Worm (Caenorhabditis elegans) whole organism, dauer: ENCODE measurements around the gene C16C10.4.

ENCODE experiments used
- unc-62 ChIP-seq: sonication (generic microtip); optimal IDR thresholded peaks from 2 replicates; lab custom pipeline; 2017; ENCODE audit warnings: missing biosample characterization, missing genetic modification reagents, missing genetic modification characterization

C16C10.4 gene

ce11 chrIII:4196301-4196987 lies 25.3 kb downstream of the C16C10.4 start:
- TF ChIP-seq unc-62 (GFP tag; lab: Kevin White, UChicago) = no peak

ce11 chrIII:4196988-4197384 lies 25.9 kb downstream of the C16C10.4 start, which contains the start of gene asd-1:
asd-1 (plus strand) TSS chrIII:4197285.
- TF ChIP-seq unc-62 (GFP tag; lab: Kevin White, UChicago) = no peak

- no peak for TF ChIP-seq unc-62 (GFP tag; lab: Kevin White, UChicago)
Observed at ce11 chrIII:4204072-4204471, 32.9 kb downstream of the C16C10.4 start, which contains the start of the genes pelo-1 and R74.7. pelo-1 (minus strand) TSS chrIII:4204222. R74.7 (plus strand) TSS chrIII:4204429.

- TF ChIP-seq unc-62 (GFP tag; lab: Kevin White, UChicago) = no peak
Observed at ce11 chrIII:4204964-4205363, 33.8 kb downstream of the C16C10.4 start.

- TF ChIP-seq unc-62 (GFP tag; lab: Kevin White, UChicago) = no peak
Observed at ce11 chrIII:4205751-4206327, 34.7 kb downstream of the C16C10.4 start, which contains the start of gene R74.8. R74.8 (plus strand) TSS chrIII:4206277.

- TF ChIP-seq unc-62 (GFP tag; lab: Kevin White, UChicago) = no peak
Observed at ce11 chrIII:4208210-4208609, 37.1 kb downstream of the C16C10.4 start.

ce11 chrIII:4209188-4209587 lies 38.1 kb downstream of the C16C10.4 start, which contains the start of gene phlp-2:
phlp-2 (plus strand) TSS chrIII:4209488.
- no peak for TF ChIP-seq unc-62 (GFP tag; lab: Kevin White, UChicago)

ce11 chrIII:4210661-4211060 lies 39.5 kb downstream of the C16C10.4 start:
- no peak for TF ChIP-seq unc-62 (GFP tag; lab: Kevin White, UChicago)

- TF ChIP-seq unc-62 (GFP tag; lab: Kevin White, UChicago) = no peak
Observed at ce11 chrIII:4220864-4221263, 49.7 kb downstream of the C16C10.4 start.

ce11 chrIII:4221527-4221926 lies 50.4 kb downstream of the C16C10.4 start:
- TF ChIP-seq unc-62 (GFP tag; lab: Kevin White, UChicago) = no peak
